Worm (Caenorhabditis elegans): Measurements from ENCODE around the gene ins-20.

ins-20 gene

ce11 chrII:6028594-6029141, 18.0 kb downstream of the ins-20 start:
- TF ChIP-seq sptf-2 (GFP tag; optimal IDR thresholded peaks at IDR 0.05), result no peak
- TF ChIP-seq gei-17 (GFP tag; optimal IDR thresholded peaks at IDR 0.05), result no peak
- TF ChIP-seq F39B2.1 (GFP tag; IDR thresholded peaks at IDR 0.05), result no peak
- TF ChIP-seq F10E7.11 (tag; optimal IDR thresholded peaks at IDR 0.05), result no peak
- no peak for TF ChIP-seq bed-2 (GFP tag; IDR thresholded peaks at IDR 0.05)
- TF ChIP-seq cebp-2 (GFP tag; IDR thresholded peaks at IDR 0.05), result no peak
- TF ChIP-seq nhr-80 (tag; optimal IDR thresholded peaks at IDR 0.05), result no peak
- TF ChIP-seq rcor-1 (GFP tag; IDR thresholded peaks at IDR 0.05), result no peak
- TF ChIP-seq F22D6.2 (tag; optimal IDR thresholded peaks at IDR 0.05), result no peak
- no peak for TF ChIP-seq hlh-26 (GFP tag; conservative IDR thresholded peaks at IDR 0.05)
- TF ChIP-seq ztf-18 (tag; optimal IDR thresholded peaks at IDR 0.05), result no peak
- no peak for TF ChIP-seq ztf-25 (GFP tag; IDR thresholded peaks at IDR 0.05)
- no peak for TF ChIP-seq aptf-3 (GFP tag; IDR thresholded peaks at IDR 0.05)
- TF ChIP-seq aptf-2 (GFP tag; conservative IDR thresholded peaks at IDR 0.05), result no peak
- no peak for TF ChIP-seq ztf-6 (GFP tag; IDR thresholded peaks at IDR 0.05)
- no peak for TF ChIP-seq attf-3 (GFP tag; conservative IDR thresholded peaks at IDR 0.05)
- TF ChIP-seq tlf-1 (GFP tag; optimal IDR thresholded peaks at IDR 0.05), result no peak
- TF ChIP-seq ceh-100 (GFP tag; IDR thresholded peaks at IDR 0.05), result no peak
- no peak for TF ChIP-seq rec-8 (tag; optimal IDR thresholded peaks at IDR 0.05)

- no peak for TF ChIP-seq rcor-1 (GFP tag; IDR thresholded peaks at IDR 0.05)
- TF ChIP-seq mel-28 (tag; optimal IDR thresholded peaks at IDR 0.05; ENCODE audit: borderline replicate concordance), result no peak
- no peak for TF ChIP-seq let-526 (GFP tag; IDR thresholded peaks at IDR 0.05)
- TF ChIP-seq mxl-1 (tag; optimal IDR thresholded peaks at IDR 0.05), result no peak
- no peak for TF ChIP-seq cebp-2 (GFP tag; IDR thresholded peaks at IDR 0.05)
- no peak for TF ChIP-seq mes-4 (tag; optimal IDR thresholded peaks at IDR 0.05)
- no peak for TF ChIP-seq lir-1 (GFP tag; conservative IDR thresholded peaks at IDR 0.05)
- no peak for TF ChIP-seq C06A6.2 (GFP tag; conservative IDR thresholded peaks at IDR 0.05)
- TF ChIP-seq nfya-1 (tag; optimal IDR thresholded peaks at IDR 0.05; ENCODE audit: borderline replicate concordance, insufficient read depth), result no peak
Measured at ce11 chrII:6031106-6031505, 20.5 kb downstream of the ins-20 start, which contains the start of gene frpr-16. Gene frpr-16 (minus strand): TSS chrII:6031206.

- no peak for TF ChIP-seq lin-35 (GFP tag; optimal IDR thresholded peaks at IDR 0.05)
- TF ChIP-seq nhr-27 (tag; optimal IDR thresholded peaks at IDR 0.05), result no peak
- TF ChIP-seq nhr-120 (GFP tag; IDR thresholded peaks at IDR 0.05), result no peak
- no peak for TF ChIP-seq ztf-22 (GFP tag; optimal IDR thresholded peaks at IDR 0.05)
Measured at ce11 chrII:6043166-6043565, 32.5 kb downstream of the ins-20 start, which contains the start of gene R12C12.10. Gene R12C12.10 (minus strand): TSS chrII:6043266.

- TF ChIP-seq zim-3 (tag; optimal IDR thresholded peaks at IDR 0.05) (no peak), cebp-2 (GFP tag; IDR thresholded peaks at IDR 0.05) (no peak), efl-1 (GFP tag; optimal IDR thresholded peaks at IDR 0.05) (peak; percentile 37), F22D6.2 (tag; optimal IDR thresholded peaks at IDR 0.05) (no peak), lag-1 (GFP tag; IDR thresholded peaks at IDR 0.05) (no peak), ceh-40 (GFP tag; IDR thresholded peaks at IDR 0.05) (no peak), bed-2 (GFP tag; IDR thresholded peaks at IDR 0.05) (no peak), lin-54 (GFP tag; optimal IDR thresholded peaks at IDR 0.05) (no peak), F23B12.7 (tag; optimal IDR thresholded peaks at IDR 0.05; ENCODE audit: insufficient read depth) (no peak), madf-8 (GFP tag; conservative IDR thresholded peaks at IDR 0.05) (0 out of 2 replicates have a peak, but pooled peaks have one; percentile 27), madf-6 (GFP tag; IDR thresholded peaks at IDR 0.05) (no peak), zfh-2 (GFP tag; conservative IDR thresholded peaks at IDR 0.05) (no peak), mxl-1 (tag; optimal IDR thresholded peaks at IDR 0.05) (no peak), mel-28 (tag; optimal IDR thresholded peaks at IDR 0.05; ENCODE audit: borderline replicate concordance) (no peak)
Measured at ce11 chrII:6045048-6045447, 34.4 kb downstream of the ins-20 start, which contains the start of gene R12C12.5. Gene R12C12.5 (minus strand): TSS chrII:6045148.

Data from whole organism, young adult.